Worm (Caenorhabditis elegans): ENCODE measurements around the gene faah-5.

- TF ChIP-seq him-1 (tag; optimal IDR thresholded peaks at IDR 0.05) (no peak), W03F9.2 (tag; optimal IDR thresholded peaks at IDR 0.05) (no peak)
These were observed 44.2 kb downstream of the faah-5 start for ce11 chrIII:11847014-11847413.

Measured in whole organism, L4/young adult.